Fruit fly (Drosophila melanogaster) whole organism, embryonic: ENCODE measurements around the gene Dis3l2.

Source experiments
- Ada2b ChIP-seq: fragments of 200-800 bp; sonication (Bioruptor generic); IDR thresholded peaks from 2 replicates; pipeline ENCODE4 v1.3.6; 2022; ENCODE audit warnings: missing biosample characterization, missing genetic modification characterization
- C15 ChIP-seq: fragments of 200-800 bp; sonication (Bioruptor generic); IDR thresholded peaks from 3 replicates; pipeline ENCODE4 v1.3.6; 2022; ENCODE audit warnings: missing biosample characterization, missing genetic modification characterization
- CG10147 ChIP-seq: fragments of 200-800 bp; sonication (Bioruptor generic); optimal IDR thresholded peaks from 2 replicates; lab custom pipeline; 2019; ENCODE audit warnings: missing biosample characterization, mild to moderate bottlenecking, missing genetic modification characterization, moderate library complexity
- CG10321 ChIP-seq: fragments of 200-800 bp; sonication (Bioruptor generic); IDR thresholded peaks from 2 replicates; pipeline ENCODE4 v1.3.6; 2022; ENCODE audit warnings: missing biosample characterization, missing genetic modification characterization
- CG11456 ChIP-seq: fragments of 200-800 bp; sonication (Bioruptor generic); IDR thresholded peaks from 3 replicates; pipeline ENCODE4 v1.3.6; 2022; ENCODE audit warnings: missing biosample characterization, missing genetic modification characterization
- CG12299 ChIP-seq: fragments of 200-800 bp; sonication (Bioruptor generic); optimal IDR thresholded peaks from 2 replicates; lab custom pipeline; 2018; ENCODE audit warnings: missing biosample characterization, mild to moderate bottlenecking, missing genetic modification characterization
- CG13287 ChIP-seq: fragments of 200-800 bp; sonication (Bioruptor generic); IDR thresholded peaks from 2 replicates; pipeline ENCODE4 v1.3.6; 2022; ENCODE audit warnings: missing biosample characterization, missing genetic modification characterization; ENCODE audit not compliant: partially characterized antibody
- CG13296 ChIP-seq: fragments of 200-800 bp; sonication (Bioruptor generic); optimal IDR thresholded peaks from 3 replicates; lab custom pipeline; 2018; ENCODE audit warnings: missing biosample characterization, mild to moderate bottlenecking, missing genetic modification characterization
- CG13424 ChIP-seq: fragments of 200-800 bp; sonication (Bioruptor generic); optimal IDR thresholded peaks from 2 replicates; lab custom pipeline; 2019; ENCODE audit warnings: missing biosample characterization, mild to moderate bottlenecking, missing genetic modification characterization, moderate library complexity
- CG13775 ChIP-seq: fragments of 200-800 bp; sonication (Bioruptor generic); optimal IDR thresholded peaks from 3 replicates; lab custom pipeline; 2017; ENCODE audit warnings: missing biosample characterization, mild to moderate bottlenecking, missing genetic modification characterization
- CG14860 ChIP-seq: fragments of 200-800 bp; sonication (Bioruptor generic); IDR thresholded peaks from 3 replicates; pipeline ENCODE4 v1.3.6; 2022; ENCODE audit warnings: missing biosample characterization, missing genetic modification characterization; ENCODE audit not compliant: partially characterized antibody
- CG16815 ChIP-seq: fragments of 200-800 bp; sonication (Bioruptor generic); optimal IDR thresholded peaks from 3 replicates; lab custom pipeline; 2017; ENCODE audit warnings: missing biosample characterization, mild to moderate bottlenecking, missing genetic modification characterization
- CG17328 ChIP-seq: fragments of 200-800 bp; sonication (Bioruptor generic); IDR thresholded peaks from 2 replicates; pipeline ENCODE4 v1.3.6; 2022; ENCODE audit warnings: missing biosample characterization, missing genetic modification characterization
- CG17912 ChIP-seq: fragments of 200-800 bp; sonication (Bioruptor generic); optimal IDR thresholded peaks from 2 replicates; lab custom pipeline; 2018; ENCODE audit warnings: missing biosample characterization, mild to moderate bottlenecking, missing genetic modification characterization
- CG18011 ChIP-seq: fragments of 200-800 bp; sonication (Bioruptor generic); optimal IDR thresholded peaks from 2 replicates; lab custom pipeline; 2017; ENCODE audit warnings: missing biosample characterization, missing genetic modification characterization, mild to moderate bottlenecking, moderate library complexity, missing genotype
- CG3995 ChIP-seq: fragments of 200-800 bp; sonication (Bioruptor generic); optimal IDR thresholded peaks from 3 replicates; lab custom pipeline; 2016; ENCODE audit warnings: missing biosample characterization, missing genetic modification characterization
- CG5245 ChIP-seq: fragments of 200-800 bp; sonication (Bioruptor generic); optimal IDR thresholded peaks from 3 replicates; lab custom pipeline; 2016; ENCODE audit warnings: missing biosample characterization, missing genetic modification characterization
- CG6175 ChIP-seq: fragments of 200-800 bp; sonication (Bioruptor generic); IDR thresholded peaks from 3 replicates; pipeline ENCODE4 v1.3.6; 2022; ENCODE audit warnings: missing biosample characterization, missing genetic modification characterization
- CG6854 ChIP-seq: fragments of 200-800 bp; sonication (Bioruptor generic); optimal IDR thresholded peaks from 3 replicates; lab custom pipeline; 2017; ENCODE audit warnings: missing biosample characterization, mild to moderate bottlenecking, missing genetic modification characterization
- CG7839 ChIP-seq: fragments of 200-800 bp; sonication (Bioruptor generic); optimal IDR thresholded peaks from 3 replicates; lab custom pipeline; 2018; ENCODE audit warnings: missing biosample characterization, mild to moderate bottlenecking, missing genetic modification characterization, moderate library complexity
- CG8359 ChIP-seq: fragments of 200-800 bp; sonication (Bioruptor generic); optimal IDR thresholded peaks from 2 replicates; lab custom pipeline; 2017; ENCODE audit warnings: missing biosample characterization, mild to moderate bottlenecking, missing genetic modification characterization, borderline replicate concordance
- CG8388 ChIP-seq: fragments of 200-800 bp; sonication (Bioruptor generic); optimal IDR thresholded peaks from 2 replicates; lab custom pipeline; 2019; ENCODE audit warnings: missing biosample characterization, mild to moderate bottlenecking, missing genetic modification characterization, moderate library complexity
- CG8478 ChIP-seq: fragments of >200 bp; optimal IDR thresholded peaks from 2 replicates; lab custom pipeline; 2018
- Chrac-16 ChIP-seq: fragments of 200-800 bp; sonication (Bioruptor generic); optimal IDR thresholded peaks from 3 replicates; lab custom pipeline; 2016; ENCODE audit warnings: missing biosample characterization, missing genetic modification characterization
- ERR ChIP-seq: fragments of 200-800 bp; sonication (Bioruptor generic); optimal IDR thresholded peaks from 2 replicates; lab custom pipeline; 2016; ENCODE audit warnings: missing biosample characterization, missing genetic modification characterization
- Eip74EF ChIP-seq, 2 experiments: fragments of 200-800 bp in 1 of 2; fragments of >200 bp in 1 of 2; sonication (Bioruptor generic) in 1 of 2; optimal IDR thresholded peaks; 2 replicates each; lab custom pipeline; 2017 to 2019; ENCODE audit warnings: missing biosample characterization in 2 of 2, missing genetic modification characterization in 2 of 2, mild to moderate bottlenecking in 1 of 2, moderate library complexity in 1 of 2
- Oaz ChIP-seq: fragments of 200-800 bp; sonication (Bioruptor generic); IDR thresholded peaks from 2 replicates; pipeline ENCODE4 v1.3.6; 2022; ENCODE audit warnings: missing biosample characterization, missing genetic modification characterization
- Rx ChIP-seq: fragments of 200-800 bp; sonication (Bioruptor generic); IDR thresholded peaks from 2 replicates; pipeline ENCODE4 v1.3.6; 2022; ENCODE audit warnings: missing biosample characterization, missing genetic modification characterization
- cwo ChIP-seq: fragments of 200-800 bp; sonication (Bioruptor generic); optimal IDR thresholded peaks from 3 replicates; lab custom pipeline; 2017; ENCODE audit warnings: missing biosample characterization, missing genetic modification characterization, mild to moderate bottlenecking, moderate library complexity, missing genetic modification reagents
- da ChIP-seq: fragments of 200-800 bp; sonication (Bioruptor generic); optimal IDR thresholded peaks from 2 replicates; lab custom pipeline; 2016; ENCODE audit warnings: missing biosample characterization, missing genetic modification characterization
- dati ChIP-seq: fragments of 200-800 bp; sonication (Bioruptor generic); IDR thresholded peaks from 2 replicates; pipeline ENCODE4 v1.3.6; 2022; ENCODE audit warnings: missing biosample characterization, missing genetic modification characterization
- exex ChIP-seq: fragments of 200-800 bp; sonication (Bioruptor generic); optimal IDR thresholded peaks from 4 replicates; lab custom pipeline; 2018; ENCODE audit warnings: missing biosample characterization, mild to moderate bottlenecking, missing genetic modification characterization, moderate library complexity
- gce ChIP-seq: fragments of 200-800 bp; sonication (Bioruptor generic); IDR thresholded peaks from 3 replicates; pipeline ENCODE4 v1.3.6; 2022; ENCODE audit warnings: missing biosample characterization, missing genetic modification characterization
- gcm ChIP-seq: fragments of 200-800 bp; sonication (Bioruptor generic); optimal IDR thresholded peaks from 2 replicates; lab custom pipeline; 2019; ENCODE audit warnings: missing biosample characterization, mild to moderate bottlenecking, missing genetic modification characterization, moderate library complexity
- gcm2 ChIP-seq: fragments of 200-800 bp; sonication (Bioruptor generic); optimal IDR thresholded peaks from 2 replicates; lab custom pipeline; 2016; ENCODE audit warnings: missing biosample characterization, missing genetic modification characterization
- jumu ChIP-seq: fragments of 200-800 bp; sonication (Bioruptor generic); optimal IDR thresholded peaks from 3 replicates; lab custom pipeline; 2016; ENCODE audit warnings: missing biosample characterization, missing genetic modification characterization
- lab ChIP-seq: fragments of 200-800 bp; sonication (Bioruptor generic); optimal IDR thresholded peaks from 3 replicates; lab custom pipeline; 2017; ENCODE audit warnings: missing biosample characterization, missing genetic modification characterization, mild to moderate bottlenecking, moderate library complexity, missing genetic modification reagents
- lov ChIP-seq, 2 experiments: fragments of 200-800 bp in 1 of 2; fragments of >200 bp in 1 of 2; sonication (Bioruptor generic) in 1 of 2; IDR thresholded peaks in 1 of 2; optimal IDR thresholded peaks in 1 of 2; 2 replicates in 1 of 2; 3 replicates in 1 of 2; pipeline versions ENCODE4 v1.3.6 to Lab custom; 2017 to 2022; ENCODE audit warnings: missing biosample characterization in 1 of 2, missing genetic modification characterization in 1 of 2
- maf-S ChIP-seq: fragments of 200-800 bp; sonication (Bioruptor generic); optimal IDR thresholded peaks from 2 replicates; lab custom pipeline; 2016; ENCODE audit warnings: missing biosample characterization, missing genetic modification characterization
- oc ChIP-seq: fragments of 200-800 bp; sonication (Bioruptor generic); optimal IDR thresholded peaks from 2 replicates; lab custom pipeline; 2018; ENCODE audit warnings: missing biosample characterization, mild to moderate bottlenecking, missing genetic modification characterization, moderate library complexity
- odd ChIP-seq: fragments of 200-800 bp; sonication (Bioruptor generic); optimal IDR thresholded peaks from 2 replicates; lab custom pipeline; 2017; ENCODE audit warnings: missing biosample characterization, mild to moderate bottlenecking, missing genetic modification characterization
- pzg ChIP-seq: fragments of 200-800 bp; sonication (Bioruptor generic); optimal IDR thresholded peaks from 3 replicates; lab custom pipeline; 2018; ENCODE audit warnings: missing biosample characterization, mild to moderate bottlenecking, missing genetic modification characterization, moderate library complexity
- sd ChIP-seq: fragments of 200-800 bp; sonication (Bioruptor generic); optimal IDR thresholded peaks from 3 replicates; lab custom pipeline; 2018; ENCODE audit warnings: missing biosample characterization, mild to moderate bottlenecking, missing genetic modification characterization, moderate library complexity
- sr ChIP-seq: fragments of 200-800 bp; sonication (Bioruptor generic); IDR thresholded peaks from 3 replicates; pipeline ENCODE4 v1.3.6; 2022; ENCODE audit warnings: missing biosample characterization, missing genetic modification characterization
- sug ChIP-seq: fragments of 200-800 bp; optimal IDR thresholded peaks from 2 replicates; lab custom pipeline; 2019; ENCODE audit warnings: missing biosample characterization, mild to moderate bottlenecking, missing genetic modification characterization, moderate library complexity
- tgo ChIP-seq: fragments of 200-800 bp; sonication (Bioruptor generic); IDR thresholded peaks from 3 replicates; pipeline ENCODE4 v1.3.6; 2022; ENCODE audit warnings: missing biosample characterization, missing genetic modification characterization
- trem ChIP-seq: fragments of 200-800 bp; optimal IDR thresholded peaks from 3 replicates; lab custom pipeline; 2019; ENCODE audit warnings: missing biosample characterization, mild to moderate bottlenecking, missing genetic modification characterization, moderate library complexity
- vnd ChIP-seq: fragments of 200-800 bp; sonication (Bioruptor generic); IDR thresholded peaks from 3 replicates; pipeline ENCODE4 v1.3.6; 2022; ENCODE audit warnings: missing biosample characterization, missing genetic modification characterization; ENCODE audit not compliant: partially characterized antibody

Dis3l2 gene

dm6 chr3L:199050-199745 lies 13.3 kb upstream of the Dis3l2 start (continued):
- TF ChIP-seq CG13296 (GFP tag; lab: Kevin White, UChicago) (no peak), sd (no peak), pzg (peak; percentile 56), CG6854 (GFP tag; lab: Kevin White, UChicago) (no peak), CG13287 (GFP tag; lab: Robert Waterston, UW) (peak; percentile 46; the same call in 1 of the 2 replicates), CG18011 (GFP tag; lab: Kevin White, UChicago) (peak; percentile 100), CG17328 (GFP tag; lab: Robert Waterston, UW) (no peak), jumu (GFP tag; lab: Kevin White, UChicago) (peak; percentile 48), lab (GFP tag; lab: Kevin White, UChicago) (no peak), gcm2 (GFP tag; lab: Kevin White, UChicago) (no peak), dati (GFP tag; lab: Robert Waterston, UW) (no peak), CG7839 (no peak), CG5245 (GFP tag; lab: Kevin White, UChicago) (no peak), sr (GFP tag; lab: Robert Waterston, UW) (no peak), CG8388 (GFP tag; lab: Kevin White, UChicago) (no peak), odd (no peak), vnd (peak; percentile 39; the same call in 1 of the 3 replicates), CG8478 (lab: Kevin White, UChicago) (peak; percentile 91), CG3995 (GFP tag; lab: Kevin White, UChicago) (no peak), da (no peak), trem (tag; lab: Kevin White, UChicago) (no peak), oc (no peak), CG16815 (no peak), gce (GFP tag; lab: Robert Waterston, UW) (no peak), Rx (GFP tag; lab: Robert Waterston, UW) (0 out of 2 replicates have a peak, but pooled peaks have one; percentile 17), CG14860 (GFP tag; lab: Robert Waterston, UW) (no peak; the same call in 2 of the 3 replicates), CG13424 (tag; lab: Kevin White, UChicago) (peak; percentile 39), CG8359 (GFP tag; lab: Kevin White, UChicago) (no peak), CG6175 (no peak; the same call in 2 of the 3 replicates), CG13775 (GFP tag; lab: Kevin White, UChicago) (no peak), CG10147 (no peak), cwo (no peak), Ada2b (GFP tag; lab: Robert Waterston, UW) (peak; percentile 21; the same call in 1 of the 2 replicates), exex (no peak), gcm (no peak), tgo (peak; percentile 52; the same call in 2 of the 3 replicates), CG12299 (peak; percentile 13), CG10321 (GFP tag; lab: Robert Waterston, UW) (peak; percentile 87), maf-S (GFP tag; lab: Kevin White, UChicago) (no peak), ERR (GFP tag; lab: Kevin White, UChicago) (no peak), lov (optimal IDR thresholded peaks at IDR 0.05; lab: Kevin White, UChicago) (no peak), lov (GFP tag; IDR thresholded peaks at IDR 0.05; lab: Robert Waterston, UW) (peak; percentile 62; the same call in 2 of the 3 replicates), Eip74EF (GFP tag; optimal IDR thresholded peaks at IDR 0.05; lab: Kevin White, UChicago) (no peak), C15 (GFP tag; lab: Robert Waterston, UW) (no peak), Chrac-16 (GFP tag; lab: Kevin White, UChicago) (no peak), Oaz (GFP tag; lab: Robert Waterston, UW) (no peak), CG17912 (GFP tag; lab: Kevin White, UChicago) (peak; percentile 21), CG11456 (peak; percentile 53; the same call in 1 of the 3 replicates), sug (no peak)
